Worm (Caenorhabditis elegans) whole organism, L4 larva: ENCODE measurements around the gene Y71H2AM.1.

Experiments
- F37D6.2 ChIP-seq: sonication (generic microtip); optimal IDR thresholded peaks from 2 replicates; lab custom pipeline; 2016; ENCODE audit warnings: mild to moderate bottlenecking, missing genetic modification characterization, missing compliant biosample characterization
- ZK546.5 ChIP-seq, 2 experiments: sonication (generic microtip); optimal IDR thresholded peaks; 2 replicates each; lab custom pipeline; 2017; ENCODE audit warnings: missing biosample characterization in 2 of 2, missing genetic modification characterization in 2 of 2
- ama-1 ChIP-seq: fragments of 150-350 bp; optimal IDR thresholded peaks from 2 replicates; lab custom pipeline; 2014; ENCODE audit warnings: inconsistent platforms, mixed read lengths
- ceh-28 ChIP-seq: fragments of 150-350 bp; optimal IDR thresholded peaks from 2 replicates; lab custom pipeline; 2014; ENCODE audit warnings: missing biosample characterization, missing genetic modification reagents, missing genetic modification characterization
- lin-13 ChIP-seq: fragments of 150-350 bp; optimal IDR thresholded peaks from 2 replicates; lab custom pipeline; 2014; ENCODE audit warnings: missing biosample characterization, missing genetic modification reagents, missing genetic modification characterization
- lir-3 ChIP-seq: sonication (generic microtip); optimal IDR thresholded peaks from 2 replicates; lab custom pipeline; 2016; ENCODE audit warnings: mild to moderate bottlenecking, missing genetic modification characterization, missing compliant biosample characterization
- mxl-3 ChIP-seq: fragments of 200-800 bp; sonication (Bioruptor generic); optimal IDR thresholded peaks from 2 replicates; lab custom pipeline; 2018; ENCODE audit warnings: mild to moderate bottlenecking, missing genetic modification characterization, missing compliant biosample characterization
- nhr-28 ChIP-seq: fragments of 150-350 bp; optimal IDR thresholded peaks from 2 replicates; lab custom pipeline; 2014; ENCODE audit warnings: missing biosample characterization, missing genetic modification characterization
- nhr-77 ChIP-seq: fragments of 150-350 bp; optimal IDR thresholded peaks from 2 replicates; lab custom pipeline; 2014; ENCODE audit warnings: missing biosample characterization, missing genetic modification characterization
- set-16 ChIP-seq: fragments of 200-800 bp; sonication (Bioruptor generic); IDR thresholded peaks from 2 replicates; pipeline ENCODE4 v1.3.6; 2022; ENCODE audit warnings: missing genetic modification reagents, missing genetic modification characterization, missing compliant biosample characterization
- unc-39 ChIP-seq: sonication (generic microtip); optimal IDR thresholded peaks from 2 replicates; lab custom pipeline; 2017; ENCODE audit warnings: missing biosample characterization, missing genetic modification characterization
- unc-62 ChIP-seq, 3 experiments: fragments of 150-350 bp in 1 of 3; sonication (generic microtip); optimal IDR thresholded peaks in 2 of 3; peaks in 1 of 3; 1 replicate in 1 of 3; 2 replicates in 2 of 3; lab custom pipeline; 2014 to 2017; ENCODE audit warnings: missing biosample characterization in 3 of 3, missing genetic modification characterization in 3 of 3, missing genetic modification reagents in 3 of 3, missing genotype in 1 of 3
- zip-11 ChIP-seq: fragments of 200-800 bp; sonication (Bioruptor generic); IDR thresholded peaks from 2 replicates; pipeline ENCODE4 v1.3.6; 2022; ENCODE audit warnings: missing genetic modification characterization, missing compliant biosample characterization

DNA sequence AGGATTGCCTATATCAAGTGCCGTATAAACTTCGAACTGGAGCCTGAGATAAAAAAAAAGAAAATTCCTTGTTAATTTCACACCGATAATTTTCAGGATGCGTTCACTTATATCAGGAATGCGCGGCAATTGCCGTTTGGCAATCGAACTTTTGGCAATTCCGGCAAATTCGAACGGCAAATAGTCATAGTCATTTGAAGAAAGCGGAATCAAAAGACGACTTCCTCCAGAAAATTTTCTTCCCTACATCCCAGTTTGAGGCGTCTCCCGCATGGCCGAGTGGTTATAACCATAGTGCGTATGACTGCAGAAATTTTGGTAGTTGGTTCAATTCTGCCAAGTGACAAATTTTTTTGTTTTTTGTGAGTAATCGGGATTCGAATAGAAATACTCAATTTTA is 29.1 kb downstream of the Y71H2AM.1 start, which contains the start of gene F56F11.4:
- TF ChIP-seq F37D6.2 (tag; lab: Kevin White, UChicago) (no peak), unc-39 (tag; lab: Kevin White, UChicago) (no peak), set-16 (GFP tag; lab: Robert Waterston, UW) (no peak), nhr-28 (tag; lab: Kevin White, UChicago) (no peak), ama-1 (lab: Kevin White, UChicago) (no peak), nhr-77 (no peak), lir-3 (tag; lab: Kevin White, UChicago) (no peak), zip-11 (no peak), ceh-28 (tag; lab: Kevin White, UChicago) (no peak), ZK546.5 (tag; optimal IDR thresholded peaks at IDR 0.05; lab: Kevin White, UChicago) (no peak), lin-13 (GFP tag; lab: Kevin White, UChicago) (no peak), mxl-3 (GFP tag; lab: Kevin White, UChicago) (no peak), unc-62 (GFP tag; optimal IDR thresholded peaks at IDR 0.05 in 1 of 2; lab: Kevin White, UChicago) (no peak), unc-62 (tag; optimal IDR thresholded peaks at IDR 0.05; lab: Kevin White, UChicago) (no peak)
